Fruit fly (Drosophila melanogaster): ENCODE results near the gene Clamp.

DNA sequence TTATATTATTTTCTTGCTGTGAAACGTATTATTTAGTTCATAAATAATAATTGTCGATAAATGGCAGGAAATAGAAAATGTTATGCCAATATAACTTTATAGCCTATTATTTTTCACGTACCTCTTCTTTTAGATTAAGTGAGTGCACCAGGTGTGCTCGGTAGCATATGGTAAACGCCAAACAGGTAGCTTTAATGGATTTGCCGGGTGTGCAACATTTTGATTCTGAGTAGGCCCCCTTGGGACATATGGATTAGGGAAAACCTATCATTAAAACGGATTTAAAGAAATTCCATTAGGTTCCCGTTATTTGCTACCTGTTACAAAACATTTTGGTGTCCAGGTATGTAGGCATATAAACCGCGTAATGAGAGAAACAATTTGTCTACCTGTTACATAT lies 17.6 kb downstream of the Clamp start, which contains the start of gene dunk:
- TF ChIP-seq h (GFP tag; optimal IDR thresholded peaks at IDR 0.05) (no peak), Myc (optimal IDR thresholded peaks at IDR 0.05) (no peak), sage (GFP tag; optimal IDR thresholded peaks at IDR 0.05) (no peak), usp (GFP tag; optimal IDR thresholded peaks at IDR 0.05) (no peak), psq (GFP tag; optimal IDR thresholded peaks at IDR 0.05) (no peak), CG9705 (GFP tag; optimal IDR thresholded peaks at IDR 0.05) (no peak), rgr (GFP tag; optimal IDR thresholded peaks at IDR 0.05) (no peak), jim (GFP tag; optimal IDR thresholded peaks at IDR 0.05) (no peak), br (GFP tag; optimal IDR thresholded peaks at IDR 0.05) (no peak), Abd-B (GFP tag; optimal IDR thresholded peaks at IDR 0.05) (no peak)
